Worm (Caenorhabditis elegans): ENCODE measurements around the gene clec-179.

DNA sequence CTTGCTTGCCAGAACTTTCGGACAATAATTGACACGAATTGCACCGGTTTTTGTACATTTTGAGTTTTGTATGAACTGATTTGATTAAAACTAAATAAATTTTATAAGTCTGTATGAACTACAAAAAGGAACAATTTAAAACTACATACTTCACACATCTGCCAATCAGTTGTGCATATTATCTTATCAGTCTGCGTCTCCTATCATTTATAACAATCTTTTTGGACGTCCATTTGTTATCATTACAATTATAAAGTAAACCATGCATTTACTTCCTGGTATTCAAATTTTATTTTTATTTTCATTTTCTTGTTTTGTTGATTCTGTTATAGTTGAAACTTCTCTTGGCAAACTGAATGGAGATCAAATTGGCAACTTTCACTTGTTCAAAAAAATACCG lies 4.2 kb downstream of the clec-179 start, which contains the start of gene cest-10:
- no peak for TF ChIP-seq hlh-15 (tag; optimal IDR thresholded peaks at IDR 0.05)
- TF ChIP-seq ets-4 (tag; optimal IDR thresholded peaks at IDR 0.05) = no peak
- peak; percentile 71 for TF ChIP-seq elt-2 (tag; optimal IDR thresholded peaks at IDR 0.05)
- no peak for TF ChIP-seq ceh-6 (GFP tag; optimal IDR thresholded peaks at IDR 0.05)
- no peak for TF ChIP-seq hlh-30 (tag; optimal IDR thresholded peaks at IDR 0.05; ENCODE audit: insufficient read depth)
- TF ChIP-seq unc-3 (GFP tag; conservative IDR thresholded peaks at IDR 0.05) = no peak
- TF ChIP-seq unc-3 (tag; optimal IDR thresholded peaks at IDR 0.05) = no peak
- no peak for TF ChIP-seq pha-4 (tag; optimal IDR thresholded peaks at IDR 0.05)
- no peak for TF ChIP-seq tbx-7 (tag; optimal IDR thresholded peaks at IDR 0.05)
- TF ChIP-seq madf-2 (tag; optimal IDR thresholded peaks at IDR 0.05) = no peak
- no peak for TF ChIP-seq pha-2 (tag; optimal IDR thresholded peaks at IDR 0.05)
- no peak for TF ChIP-seq lim-6 (tag; optimal IDR thresholded peaks at IDR 0.05)
